Worm (Caenorhabditis elegans): Measurements from ENCODE around the gene sdz-32.

DNA sequence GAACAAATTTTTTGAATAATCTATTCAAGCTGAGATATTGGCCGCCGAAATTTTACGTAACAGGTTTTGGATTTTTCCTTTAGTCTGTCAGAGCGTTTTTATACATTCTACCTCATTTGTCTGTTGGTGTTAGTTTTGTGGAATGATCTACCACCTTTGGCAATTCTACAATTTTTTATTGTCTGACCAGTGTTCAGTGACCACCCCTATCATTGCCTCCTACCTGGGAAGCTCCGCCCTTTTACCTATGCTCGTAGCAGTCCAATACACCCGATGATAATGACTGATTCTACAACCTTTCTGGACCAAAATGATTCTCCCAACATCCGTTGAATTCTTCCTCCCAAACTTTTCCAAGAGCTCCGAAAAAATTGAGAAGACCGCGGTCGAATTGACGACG is at the start of gene sdz-32:
- no peak for TF ChIP-seq ceh-28 (tag; optimal IDR thresholded peaks at IDR 0.05)
- TF ChIP-seq skn-1 (tag; optimal IDR thresholded peaks at IDR 0.05), result no peak

Data from whole organism, L3 larva.